Fruit fly (Drosophila melanogaster) whole organism, prepupa: ENCODE data around the gene CG15155.

Experiments used
- Blimp-1 ChIP-seq: fragments of 200-800 bp; sonication (Bioruptor generic); optimal IDR thresholded peaks from 3 replicates; lab custom pipeline; 2017; ENCODE audit warnings: missing biosample characterization, missing genetic modification characterization, mild to moderate bottlenecking, moderate library complexity, missing genetic modification reagents
- CG32006 ChIP-seq: fragments of 200-800 bp; sonication (Bioruptor generic); optimal IDR thresholded peaks from 3 replicates; lab custom pipeline; 2017; ENCODE audit warnings: missing biosample characterization, mild to moderate bottlenecking, missing genetic modification characterization
- CG3919 ChIP-seq: fragments of 200-800 bp; sonication (Bioruptor generic); optimal IDR thresholded peaks from 3 replicates; lab custom pipeline; 2016; ENCODE audit warnings: missing biosample characterization, missing genetic modification characterization
- CG8632 ChIP-seq: fragments of 200-800 bp; sonication (Bioruptor generic); optimal IDR thresholded peaks from 3 replicates; lab custom pipeline; 2016; ENCODE audit warnings: missing biosample characterization, missing genetic modification characterization
- Eip78C ChIP-seq: fragments of 200-800 bp; sonication (Bioruptor generic); peaks from one replicate; lab custom pipeline; 2016; ENCODE audit warnings: missing biosample characterization, missing genetic modification characterization
- Hr39 ChIP-seq: fragments of 200-800 bp; sonication (Bioruptor generic); optimal IDR thresholded peaks from 2 replicates; lab custom pipeline; 2016; ENCODE audit warnings: missing biosample characterization, missing genetic modification characterization
- Lpt ChIP-seq: fragments of 200-800 bp; sonication (Bioruptor generic); optimal IDR thresholded peaks from 3 replicates; lab custom pipeline; 2016; ENCODE audit warnings: missing biosample characterization, missing genetic modification characterization
- achi ChIP-seq: fragments of 200-800 bp; sonication (Bioruptor generic); optimal IDR thresholded peaks from 3 replicates; lab custom pipeline; 2016; ENCODE audit warnings: missing biosample characterization, missing genetic modification characterization
- cyc ChIP-seq: fragments of 200-800 bp; sonication (Bioruptor generic); optimal IDR thresholded peaks from 3 replicates; lab custom pipeline; 2016; ENCODE audit warnings: missing biosample characterization, missing genetic modification characterization
- pdm3 ChIP-seq: fragments of 200-800 bp; sonication (Bioruptor generic); optimal IDR thresholded peaks from 3 replicates; lab custom pipeline; 2016; ENCODE audit warnings: missing biosample characterization, missing genetic modification characterization

DNA sequence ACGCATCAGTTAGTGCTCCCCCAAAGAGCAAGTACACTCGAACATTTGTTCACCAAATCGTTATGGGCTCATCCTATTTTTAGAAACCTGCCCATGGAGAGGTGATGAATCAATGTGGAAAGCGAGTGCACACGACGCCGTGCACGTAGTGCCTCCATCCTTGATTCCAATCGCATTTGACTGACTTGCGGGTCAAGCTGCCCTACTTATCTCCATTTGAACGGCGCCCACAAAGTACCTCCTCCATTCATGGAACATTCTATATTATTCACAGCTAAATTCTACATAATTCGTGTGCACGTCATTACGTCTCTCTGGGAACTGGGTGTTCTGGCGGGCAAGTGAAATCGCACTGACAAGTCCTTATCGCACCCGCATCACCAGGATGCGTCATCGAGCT is 11.5 kb upstream of the CG15155 start:
- TF ChIP-seq achi (GFP tag; lab: Kevin White, UChicago), result no peak
- TF ChIP-seq CG32006 (GFP tag; lab: Kevin White, UChicago), result no peak
- TF ChIP-seq CG8632 (GFP tag; lab: Kevin White, UChicago), result no peak
- no peak for TF ChIP-seq pdm3 (GFP tag; lab: Kevin White, UChicago)
- no peak for TF ChIP-seq Hr39 (GFP tag; lab: Kevin White, UChicago)
- TF ChIP-seq CG3919 (GFP tag; lab: Kevin White, UChicago), result no peak
- no peak for TF ChIP-seq Blimp-1
- TF ChIP-seq Eip78C (GFP tag; lab: Kevin White, UChicago), result no peak
- TF ChIP-seq cyc (GFP tag; lab: Kevin White, UChicago), result no peak
- TF ChIP-seq Lpt (GFP tag; lab: Kevin White, UChicago), result no peak
